Fruit fly (Drosophila melanogaster): ENCODE results near the gene bip1.
A peak's percentile ranks its signal among the peaks of the same experiment; 100 is the strongest.

Gene bip1

dm6 chr3L:8073872-8074271 is 15.4 kb upstream of the bip1 start (continued):
- TF ChIP-seq CG32532 (GFP tag; IDR thresholded peaks at IDR 0.05) = peak; percentile 44
- TF ChIP-seq ttk (GFP tag; IDR thresholded peaks at IDR 0.05) = no peak
- TF ChIP-seq HLH4C (GFP tag; IDR thresholded peaks at IDR 0.05; ENCODE audit: partially characterized antibody) = no peak
- no peak for TF ChIP-seq CG30403 (GFP tag; optimal IDR thresholded peaks at IDR 0.05)
- TF ChIP-seq CG9437 (GFP tag; optimal IDR thresholded peaks at IDR 0.05) = no peak
- no peak for TF ChIP-seq CG10209 (GFP tag; optimal IDR thresholded peaks at IDR 0.05)
- no peak for TF ChIP-seq fru (optimal IDR thresholded peaks at IDR 0.05)
- peak; percentile 16 for TF ChIP-seq oc (tag; optimal IDR thresholded peaks at IDR 0.05)
- 0 out of 2 replicates have a peak, but pooled peaks have one; percentile 15 for TF ChIP-seq CG6689 (GFP tag; IDR thresholded peaks at IDR 0.05)
- no peak for TF ChIP-seq cg (GFP tag; optimal IDR thresholded peaks at IDR 0.05)
- TF ChIP-seq row (GFP tag; IDR thresholded peaks at IDR 0.05) = peak; percentile 51; the same call in 2 of the 3 replicates
- no peak for TF ChIP-seq grau (tag; optimal IDR thresholded peaks at IDR 0.05)
- TF ChIP-seq CTCF (GFP tag; optimal IDR thresholded peaks at IDR 0.05) = no peak
- TF ChIP-seq CG1832 (GFP tag; optimal IDR thresholded peaks at IDR 0.05) = no peak
- 0 out of 2 replicates have a peak, but pooled peaks have one; percentile 12 for TF ChIP-seq Xrp1 (GFP tag; IDR thresholded peaks at IDR 0.05)
- TF ChIP-seq Sry-δ (GFP tag; optimal IDR thresholded peaks at IDR 0.05) = no peak
- TF ChIP-seq peb (GFP tag; IDR thresholded peaks at IDR 0.05) = no peak
- TF ChIP-seq Blimp-1 (GFP tag; optimal IDR thresholded peaks at IDR 0.05) = no peak
- TF ChIP-seq unc-4 (GFP tag; IDR thresholded peaks at IDR 0.05; ENCODE audit: partially characterized antibody) = no peak
- peak; percentile 84 for TF ChIP-seq Med (GFP tag)
- TF ChIP-seq CG7786 (GFP tag; optimal IDR thresholded peaks at IDR 0.05) = no peak
- peak; percentile 23 for TF ChIP-seq CG15073 (GFP tag; optimal IDR thresholded peaks at IDR 0.05)
- TF ChIP-seq CG12942 (GFP tag; optimal IDR thresholded peaks at IDR 0.05) = no peak
- TF ChIP-seq Hmr (GFP tag; optimal IDR thresholded peaks at IDR 0.05) = no peak
- TF ChIP-seq vvl (GFP tag; IDR thresholded peaks at IDR 0.05) = peak; percentile 49; the same call in 1 of the 2 replicates
- no peak for TF ChIP-seq cad (GFP tag; optimal IDR thresholded peaks at IDR 0.05)
- no peak for TF ChIP-seq dmrt99B (tag; optimal IDR thresholded peaks at IDR 0.05)
- TF ChIP-seq D (optimal IDR thresholded peaks at IDR 0.05) = no peak
- TF ChIP-seq D (GFP tag; optimal IDR thresholded peaks at IDR 0.05) = no peak
- no peak for TF ChIP-seq Gsc (GFP tag; IDR thresholded peaks at IDR 0.05)
- peak; percentile 18; the same call in 1 of the 2 replicates for TF ChIP-seq E2f2 (GFP tag; IDR thresholded peaks at IDR 0.05)
- peak; percentile 47 for TF ChIP-seq lab (GFP tag; optimal IDR thresholded peaks at IDR 0.05)
- TF ChIP-seq psq (GFP tag; optimal IDR thresholded peaks at IDR 0.05) = no peak
- TF ChIP-seq dysf (GFP tag; IDR thresholded peaks at IDR 0.05) = 0 out of 3 replicates have a peak, but pooled peaks have one; percentile 18
- TF ChIP-seq CG11560 (tag; IDR thresholded peaks at IDR 0.05) = no peak
- TF ChIP-seq Hr78 (GFP tag; optimal IDR thresholded peaks at IDR 0.05) = no peak
- TF ChIP-seq jigr1 (GFP tag; IDR thresholded peaks at IDR 0.05) = no peak
- TF ChIP-seq fu2 (GFP tag; optimal IDR thresholded peaks at IDR 0.05) = no peak
- no peak for TF ChIP-seq CG17568 (GFP tag; optimal IDR thresholded peaks at IDR 0.05)
- no peak for TF ChIP-seq hbn (GFP tag; IDR thresholded peaks at IDR 0.05; ENCODE audit: partially characterized antibody)
- no peak for TF ChIP-seq twi (tag; optimal IDR thresholded peaks at IDR 0.05)
- TF ChIP-seq CG6813 (GFP tag; optimal IDR thresholded peaks at IDR 0.05) = no peak
- no peak for TF ChIP-seq sna (GFP tag; IDR thresholded peaks at IDR 0.05; ENCODE audit: partially characterized antibody)
- 0 out of 3 replicates have a peak, but pooled peaks have one; percentile 26 for TF ChIP-seq gce (GFP tag; IDR thresholded peaks at IDR 0.05)
- no peak for TF ChIP-seq trh (GFP tag; optimal IDR thresholded peaks at IDR 0.05)
- TF ChIP-seq croc (GFP tag; conservative IDR thresholded peaks at IDR 0.05) = no peak
- TF ChIP-seq nerfin-2 (GFP tag; IDR thresholded peaks at IDR 0.05; ENCODE audit: partially characterized antibody) = no peak
- no peak for TF ChIP-seq CG3726 (GFP tag; IDR thresholded peaks at IDR 0.05)
- peak; percentile 36 for TF ChIP-seq CG12769 (tag; optimal IDR thresholded peaks at IDR 0.05)
- TF ChIP-seq CG4854 (GFP tag; optimal IDR thresholded peaks at IDR 0.05) = no peak
- TF ChIP-seq schlank (tag; optimal IDR thresholded peaks at IDR 0.05) = peak; percentile 6
- no peak for TF ChIP-seq CG8478 (optimal IDR thresholded peaks at IDR 0.05)
